Worm (Caenorhabditis elegans) whole organism, late embryonic: ENCODE data around the gene clec-58.

Experiments
- ama-1 ChIP-seq: fragments of 150-350 bp; optimal IDR thresholded peaks from 2 replicates; lab custom pipeline; 2014
- ceh-30 ChIP-seq: fragments of 150-350 bp; optimal IDR thresholded peaks from 2 replicates; lab custom pipeline; 2014; ENCODE audit warnings: missing biosample characterization, missing genetic modification characterization
- mec-3 ChIP-seq: sonication (generic microtip); optimal IDR thresholded peaks from 2 replicates; lab custom pipeline; 2016; ENCODE audit warnings: borderline replicate concordance, missing genetic modification characterization, missing compliant biosample characterization
- pat-9 ChIP-seq: fragments of 200-800 bp; sonication (Bioruptor generic); optimal IDR thresholded peaks from 2 replicates; lab custom pipeline; 2018; ENCODE audit warnings: mild to moderate bottlenecking, missing genetic modification characterization, moderate library complexity, missing compliant biosample characterization
- ref-2 ChIP-seq: sonication (generic microtip); optimal IDR thresholded peaks from 2 replicates; lab custom pipeline; 2016; ENCODE audit warnings: missing genetic modification characterization, missing compliant biosample characterization
- tbx-2 ChIP-seq: sonication (generic microtip); optimal IDR thresholded peaks from 2 replicates; lab custom pipeline; 2016; ENCODE audit warnings: missing genetic modification characterization, missing compliant biosample characterization

ce11 chrII:10471790-10472189 is 4.1 kb downstream of the clec-58 start, which contains the start of gene ZK666.2:
- TF ChIP-seq ref-2 (tag; lab: Kevin White, UChicago) (no peak), ceh-30 (tag; lab: Kevin White, UChicago) (no peak), ama-1 (lab: Kevin White, UChicago) (no peak), tbx-2 (no peak), pat-9 (tag; lab: Kevin White, UChicago) (no peak), mec-3 (tag; lab: Kevin White, UChicago) (no peak)
